Worm (Caenorhabditis elegans): Measurements from ENCODE around the gene R53.4.

The R53.4 gene

DNA sequence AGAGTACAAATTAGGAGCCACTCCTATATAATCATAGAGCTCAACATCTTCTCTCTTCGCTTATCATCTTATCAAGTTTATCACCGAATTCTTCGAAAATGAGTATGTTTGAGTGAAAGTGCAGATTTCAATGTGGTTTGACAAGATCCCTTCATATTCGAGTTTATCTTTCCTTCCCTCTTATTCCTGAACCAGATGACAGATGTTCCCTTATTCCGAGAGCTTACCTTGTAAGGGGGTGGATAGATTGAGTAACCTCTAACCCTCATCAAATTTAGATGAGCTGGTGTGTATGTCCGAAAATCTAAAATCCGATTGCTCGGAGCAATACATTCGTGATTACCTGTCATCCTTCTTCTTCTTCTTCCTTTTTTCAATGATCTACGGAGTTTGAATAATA, 19.2 kb downstream of the R53.4 start:
- no peak for TF ChIP-seq elt-3 (tag; optimal IDR thresholded peaks at IDR 0.05)
- no peak for TF ChIP-seq blmp-1 (tag; optimal IDR thresholded peaks at IDR 0.05; ENCODE audit: insufficient read depth)
- no peak for TF ChIP-seq dmd-4 (tag; optimal IDR thresholded peaks at IDR 0.05)
- TF ChIP-seq sem-4 (tag; optimal IDR thresholded peaks at IDR 0.05) = no peak
- no peak for TF ChIP-seq ama-1 (optimal IDR thresholded peaks at IDR 0.05)
- no peak for TF ChIP-seq mdl-1 (tag; optimal IDR thresholded peaks at IDR 0.05)
- no peak for TF ChIP-seq nhr-77 (tag; optimal IDR thresholded peaks at IDR 0.05)
- no peak for TF ChIP-seq mab-5 (tag; optimal IDR thresholded peaks at IDR 0.05)
- no peak for TF ChIP-seq aly-2 (tag; optimal IDR thresholded peaks at IDR 0.05)
- no peak for TF ChIP-seq zag-1 (tag; optimal IDR thresholded peaks at IDR 0.05)
- TF ChIP-seq nhr-11 (tag; optimal IDR thresholded peaks at IDR 0.05) = no peak
- no peak for TF ChIP-seq nhr-129 (tag; optimal IDR thresholded peaks at IDR 0.05)

DNA sequence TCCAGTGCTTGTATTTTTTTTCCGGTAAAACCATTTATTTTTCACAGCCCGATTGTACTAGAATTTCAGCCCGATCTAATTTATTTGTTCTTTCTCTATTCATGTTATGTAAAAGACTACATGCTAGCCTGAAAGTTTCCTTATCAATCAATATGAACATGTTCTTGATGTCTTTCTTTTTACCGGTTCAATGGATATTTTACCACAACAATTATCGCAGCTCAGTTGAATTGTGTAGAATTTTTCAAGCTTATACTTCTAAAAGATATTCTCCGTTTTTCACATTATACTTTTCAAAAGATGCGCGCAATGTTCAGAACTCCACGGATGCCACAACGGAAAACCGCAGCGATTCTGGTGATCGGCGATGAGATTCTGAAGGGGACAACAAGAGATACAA, 24.0 kb downstream of the R53.4 start, which contains the start of gene flad-1:
Gene flad-1 (plus strand): TSS at position 301 of the 400 bp plus-strand sequence.
- TF ChIP-seq mab-5 (tag; optimal IDR thresholded peaks at IDR 0.05) (no peak), nhr-10 (tag; optimal IDR thresholded peaks at IDR 0.05) (no peak), sma-9 (GFP tag; optimal IDR thresholded peaks at IDR 0.05) (no peak), sma-9 (tag; optimal IDR thresholded peaks at IDR 0.05) (no peak)

DNA sequence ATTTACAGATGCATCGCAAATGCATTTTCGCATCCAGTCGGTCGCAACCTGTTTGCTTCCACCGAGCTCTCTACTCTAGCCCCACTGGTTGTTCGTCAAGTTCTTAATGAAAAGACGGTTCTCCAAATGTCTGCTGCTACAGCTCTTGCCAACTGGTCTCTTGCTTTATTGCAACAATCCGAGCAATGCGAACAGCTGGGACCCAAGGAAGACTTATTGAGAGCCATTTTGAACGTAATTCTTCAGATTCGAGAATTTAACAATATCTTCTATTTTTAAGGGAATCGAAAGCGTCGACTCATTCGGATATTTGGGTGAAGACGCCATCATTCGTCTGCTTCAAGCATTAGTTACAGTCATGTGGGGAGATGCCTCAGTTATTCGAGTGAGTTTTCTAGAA, 24.6 kb downstream of the R53.4 start:
- TF ChIP-seq mbf-1 (tag; optimal IDR thresholded peaks at IDR 0.05) = no peak
- TF ChIP-seq lin-11 (tag; optimal IDR thresholded peaks at IDR 0.05) = no peak
- TF ChIP-seq zag-1 (tag; optimal IDR thresholded peaks at IDR 0.05) = no peak
- no peak for TF ChIP-seq nhr-6 (tag; optimal IDR thresholded peaks at IDR 0.05)
- TF ChIP-seq nhr-129 (tag; optimal IDR thresholded peaks at IDR 0.05) = no peak
- TF ChIP-seq Y55F3AM.14 (GFP tag; optimal IDR thresholded peaks at IDR 0.05) = no peak
- TF ChIP-seq nhr-10 (tag; optimal IDR thresholded peaks at IDR 0.05) = no peak
- TF ChIP-seq nhr-23 (tag; optimal IDR thresholded peaks at IDR 0.05) = no peak
- TF ChIP-seq skn-1 (tag; optimal IDR thresholded peaks at IDR 0.05) = no peak
- TF ChIP-seq unc-39 (tag; optimal IDR thresholded peaks at IDR 0.05) = no peak
- TF ChIP-seq fos-1 (tag; optimal IDR thresholded peaks at IDR 0.05) = no peak
- no peak for TF ChIP-seq nhr-25 (tag; optimal IDR thresholded peaks at IDR 0.05)
- TF ChIP-seq peb-1 (tag; optimal IDR thresholded peaks at IDR 0.05) = no peak

DNA sequence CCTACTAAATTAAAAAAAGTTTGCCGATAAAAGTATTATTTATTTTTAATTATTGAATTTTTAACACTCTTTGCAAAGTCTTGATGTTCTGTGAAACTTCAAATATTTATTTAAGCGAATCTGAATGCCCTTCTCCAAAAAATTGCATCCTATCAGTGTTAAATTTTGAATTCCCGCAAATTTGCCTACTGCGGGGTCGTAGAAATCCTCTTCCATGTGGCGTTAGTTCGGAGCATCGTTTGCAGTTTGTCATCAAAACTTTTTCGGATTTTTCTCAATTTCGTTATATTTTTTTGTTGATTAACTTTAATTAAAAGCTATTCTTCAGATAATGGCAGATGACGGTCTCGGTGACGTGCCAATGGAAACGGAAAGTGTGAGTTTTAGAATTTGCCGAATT, 27.4 kb downstream of the R53.4 start, which contains the start of gene ufd-3:
Gene ufd-3 (plus strand): TSS at position 324 of the 400 bp plus-strand sequence.
- TF ChIP-seq aly-2 (tag; optimal IDR thresholded peaks at IDR 0.05) (no peak), lsy-2 (tag; optimal IDR thresholded peaks at IDR 0.05) (peak; percentile 73 to 93), nhr-10 (tag; optimal IDR thresholded peaks at IDR 0.05) (no peak), mab-5 (tag; optimal IDR thresholded peaks at IDR 0.05) (peak; percentile 63), sma-3 (GFP tag; optimal IDR thresholded peaks at IDR 0.05) (peak; percentile 88), unc-55 (GFP tag; optimal IDR thresholded peaks at IDR 0.05) (peak; percentile 88), nhr-25 (tag; optimal IDR thresholded peaks at IDR 0.05) (peak; percentile 82), elt-1 (tag; optimal IDR thresholded peaks at IDR 0.05) (no peak), ama-1 (optimal IDR thresholded peaks at IDR 0.05) (peak; percentile 24), blmp-1 (tag; optimal IDR thresholded peaks at IDR 0.05; ENCODE audit: insufficient read depth) (peak; percentile 18), nhr-12 (tag; optimal IDR thresholded peaks at IDR 0.05) (no peak), lin-39 (tag; optimal IDR thresholded peaks at IDR 0.05) (no peak), crh-2 (tag; optimal IDR thresholded peaks at IDR 0.05) (peak; percentile 90), peb-1 (tag; optimal IDR thresholded peaks at IDR 0.05) (no peak), elt-3 (tag; optimal IDR thresholded peaks at IDR 0.05) (no peak), zag-1 (tag; optimal IDR thresholded peaks at IDR 0.05) (peak; percentile 60), unc-62 (GFP tag; optimal IDR thresholded peaks at IDR 0.05) (no peak), nhr-11 (tag; optimal IDR thresholded peaks at IDR 0.05) (peak; percentile 16), ceh-82 (tag; optimal IDR thresholded peaks at IDR 0.05) (no peak), skn-1 (tag; optimal IDR thresholded peaks at IDR 0.05) (peak; percentile 56), Y55F3AM.14 (GFP tag; optimal IDR thresholded peaks at IDR 0.05) (no peak), lin-13 (GFP tag; optimal IDR thresholded peaks at IDR 0.05) (peak; percentile 83), alr-1 (tag; optimal IDR thresholded peaks at IDR 0.05) (no peak), nhr-129 (tag; optimal IDR thresholded peaks at IDR 0.05) (peak; percentile 77), ztf-1 (GFP tag; conservative IDR thresholded peaks at IDR 0.05) (no peak), F13H6.1 (tag; optimal IDR thresholded peaks at IDR 0.05) (peak; percentile 84), gmeb-1 (tag; optimal IDR thresholded peaks at IDR 0.05) (peak; percentile 97), nhr-237 (tag; optimal IDR thresholded peaks at IDR 0.05) (no peak), C34F6.9 (tag; optimal IDR thresholded peaks at IDR 0.05) (peak; percentile 95), ztf-4 (tag; optimal IDR thresholded peaks at IDR 0.05) (peak; percentile 66), sem-4 (tag; optimal IDR thresholded peaks at IDR 0.05) (peak; percentile 74), fos-1 (tag; optimal IDR thresholded peaks at IDR 0.05) (peak; percentile 77), R02D3.7 (tag; optimal IDR thresholded peaks at IDR 0.05) (peak; percentile 47), ZK546.5 (tag; optimal IDR thresholded peaks at IDR 0.05) (no peak), ceh-16 (tag; optimal IDR thresholded peaks at IDR 0.05) (no peak), unc-39 (tag; optimal IDR thresholded peaks at IDR 0.05) (no peak), ztf-11 (tag; optimal IDR thresholded peaks at IDR 0.05) (no peak), dmd-4 (tag; optimal IDR thresholded peaks at IDR 0.05) (no peak), lin-11 (tag; optimal IDR thresholded peaks at IDR 0.05) (peak; percentile 65), egl-27 (tag; optimal IDR thresholded peaks at IDR 0.05) (peak; percentile 72)
